Fruit fly (Drosophila melanogaster): ENCODE data around the gene Ser.

- peak; percentile 83 for TF ChIP-seq CG14655 (GFP tag; optimal IDR thresholded peaks at IDR 0.05)
- TF ChIP-seq D1 (tag; optimal IDR thresholded peaks at IDR 0.05) = no peak
- peak; percentile 72; the same call in 2 of the 3 replicates for TF ChIP-seq fd96Ca (GFP tag; IDR thresholded peaks at IDR 0.05)
These were observed 13.0 kb downstream of the Ser start for dm6 chr3R:27181074-27181473.
